Worm (Caenorhabditis elegans) whole organism, midembryonic: ENCODE results near the gene Y105C5A.1269.

Source experiments
- T22C8.4 ChIP-seq: fragments of 200-800 bp; sonication (Bioruptor generic); IDR thresholded peaks from 2 replicates; pipeline ENCODE4 v1.3.6; 2022; ENCODE audit warnings: missing genetic modification characterization, missing compliant biosample characterization
- cog-1 ChIP-seq: sonication (generic microtip); optimal IDR thresholded peaks from 2 replicates; lab custom pipeline; 2016; ENCODE audit warnings: missing genetic modification characterization, missing compliant biosample characterization
- flt-1 ChIP-seq: fragments of 200-800 bp; sonication (Bioruptor generic); IDR thresholded peaks from 2 replicates; pipeline ENCODE4 v1.3.6; 2022; ENCODE audit warnings: missing genetic modification characterization, missing compliant biosample characterization
- klf-2 ChIP-seq: fragments of 200-800 bp; sonication (Bioruptor generic); conservative IDR thresholded peaks from 2 replicates; pipeline ENCODE4 v1.3.6; 2022; ENCODE audit warnings: missing genetic modification reagents, missing genetic modification characterization, missing compliant biosample characterization
- med-1 ChIP-seq: sonication (generic microtip); optimal IDR thresholded peaks from 2 replicates; lab custom pipeline; 2017; ENCODE audit warnings: missing genetic modification characterization, mild to moderate bottlenecking, missing compliant biosample characterization, antibody characterized with exemption, missing genetic modification reagents; ENCODE audit not compliant: insufficient read depth
- ref-1 ChIP-seq: fragments of 200-800 bp; sonication (Bioruptor generic); conservative IDR thresholded peaks from 2 replicates; pipeline ENCODE4 v1.3.6; 2022; ENCODE audit warnings: missing genetic modification reagents, missing genetic modification characterization, missing compliant biosample characterization
- tab-1 ChIP-seq: fragments of 200-800 bp; sonication (Bioruptor generic); IDR thresholded peaks from 2 replicates; pipeline ENCODE4 v1.3.6; 2022; ENCODE audit warnings: missing genetic modification characterization, missing compliant biosample characterization
- ztf-23 ChIP-seq: fragments of 200-800 bp; sonication (Bioruptor generic); IDR thresholded peaks from 2 replicates; pipeline ENCODE4 v1.3.6; 2022; ENCODE audit warnings: missing genetic modification reagents, missing genetic modification characterization, missing compliant biosample characterization
- ztf-29 ChIP-seq: fragments of 200-800 bp; sonication (Bioruptor generic); IDR thresholded peaks from 2 replicates; pipeline ENCODE4 v1.3.6; 2022; ENCODE audit warnings: missing genetic modification reagents, missing genetic modification characterization, missing compliant biosample characterization

Y105C5A.1269 gene

ce11 chrIV:15847096-15847495 is at the start of gene Y105C5A.1269:
Y105C5A.1269 (plus strand) TSS chrIV:15847396.
- TF ChIP-seq cog-1 (tag; lab: Kevin White, UChicago) (no peak), ref-1 (GFP tag; lab: Robert Waterston, UW) (no peak), tab-1 (GFP tag; lab: Robert Waterston, UW) (no peak), ztf-29 (GFP tag; lab: Robert Waterston, UW) (no peak), klf-2 (no peak), med-1 (GFP tag; lab: Kevin White, UChicago) (no peak), ztf-23 (no peak), T22C8.4 (GFP tag; lab: Robert Waterston, UW) (no peak), flt-1 (GFP tag; lab: Robert Waterston, UW) (no peak)

ce11 chrIV:15814044-15814443 is 33.2 kb upstream of the Y105C5A.1269 start:
- no peak for TF ChIP-seq T22C8.4 (GFP tag; lab: Robert Waterston, UW)
- no peak for TF ChIP-seq ztf-29 (GFP tag; lab: Robert Waterston, UW)
- TF ChIP-seq cog-1 (tag; lab: Kevin White, UChicago) = no peak
- no peak for TF ChIP-seq tab-1 (GFP tag; lab: Robert Waterston, UW)
- TF ChIP-seq flt-1 (GFP tag; lab: Robert Waterston, UW) = no peak
- no peak for TF ChIP-seq klf-2
- no peak for TF ChIP-seq ref-1 (GFP tag; lab: Robert Waterston, UW)
- no peak for TF ChIP-seq med-1 (GFP tag; lab: Kevin White, UChicago)
- TF ChIP-seq ztf-23 = no peak

ce11 chrIV:15817490-15817889 is 29.7 kb upstream of the Y105C5A.1269 start:
- TF ChIP-seq tab-1 (GFP tag; lab: Robert Waterston, UW) (no peak), klf-2 (no peak), ztf-29 (GFP tag; lab: Robert Waterston, UW) (no peak)

- no peak for TF ChIP-seq med-1 (GFP tag; lab: Kevin White, UChicago)
- no peak for TF ChIP-seq ref-1 (GFP tag; lab: Robert Waterston, UW)
- no peak for TF ChIP-seq flt-1 (GFP tag; lab: Robert Waterston, UW)
- TF ChIP-seq cog-1 (tag; lab: Kevin White, UChicago) = no peak
Measured at ce11 chrIV:15819759-15820158, 27.4 kb upstream of the Y105C5A.1269 start, which contains the start of gene daf-38. daf-38 (plus strand) TSS chrIV:15820059.

- no peak for TF ChIP-seq ref-1 (GFP tag; lab: Robert Waterston, UW)
- TF ChIP-seq klf-2 = no peak
- no peak for TF ChIP-seq med-1 (GFP tag; lab: Kevin White, UChicago)
- TF ChIP-seq tab-1 (GFP tag; lab: Robert Waterston, UW) = no peak
- TF ChIP-seq flt-1 (GFP tag; lab: Robert Waterston, UW) = no peak
- TF ChIP-seq T22C8.4 (GFP tag; lab: Robert Waterston, UW) = no peak
- no peak for TF ChIP-seq cog-1 (tag; lab: Kevin White, UChicago)
- TF ChIP-seq ztf-23 = no peak
- no peak for TF ChIP-seq ztf-29 (GFP tag; lab: Robert Waterston, UW)
Measured at ce11 chrIV:15844064-15844463, 3.1 kb upstream of the Y105C5A.1269 start.

ce11 chrIV:15846553-15846952 is 643 bp upstream of the Y105C5A.1269 start, which contains the start of gene Y105C5A.1270:
Y105C5A.1270 (minus strand) TSS chrIV:15846653.
- TF ChIP-seq ref-1 (GFP tag; lab: Robert Waterston, UW) (no peak), klf-2 (no peak), cog-1 (tag; lab: Kevin White, UChicago) (no peak), med-1 (GFP tag; lab: Kevin White, UChicago) (no peak), ztf-23 (no peak), flt-1 (GFP tag; lab: Robert Waterston, UW) (no peak), ztf-29 (GFP tag; lab: Robert Waterston, UW) (no peak), T22C8.4 (GFP tag; lab: Robert Waterston, UW) (no peak), tab-1 (GFP tag; lab: Robert Waterston, UW) (no peak)

ce11 chrIV:15849656-15850055 is 2.5 kb downstream of the Y105C5A.1269 start, which contains the start of gene Y105C5A.24:
Y105C5A.24 (plus strand) TSS chrIV:15849875.
- TF ChIP-seq flt-1 (GFP tag; lab: Robert Waterston, UW) = no peak
- TF ChIP-seq ref-1 (GFP tag; lab: Robert Waterston, UW) = no peak
- no peak for TF ChIP-seq tab-1 (GFP tag; lab: Robert Waterston, UW)
- no peak for TF ChIP-seq ztf-23
- no peak for TF ChIP-seq klf-2
- no peak for TF ChIP-seq T22C8.4 (GFP tag; lab: Robert Waterston, UW)
- no peak for TF ChIP-seq cog-1 (tag; lab: Kevin White, UChicago)
- TF ChIP-seq med-1 (GFP tag; lab: Kevin White, UChicago) = no peak
- TF ChIP-seq ztf-29 (GFP tag; lab: Robert Waterston, UW) = no peak

ce11 chrIV:15850647-15851046 is 3.5 kb downstream of the Y105C5A.1269 start:
- TF ChIP-seq T22C8.4 (GFP tag; lab: Robert Waterston, UW) (no peak), ztf-29 (GFP tag; lab: Robert Waterston, UW) (no peak), med-1 (GFP tag; lab: Kevin White, UChicago) (no peak), tab-1 (GFP tag; lab: Robert Waterston, UW) (no peak), ref-1 (GFP tag; lab: Robert Waterston, UW) (no peak), klf-2 (no peak), cog-1 (tag; lab: Kevin White, UChicago) (no peak), ztf-23 (no peak), flt-1 (GFP tag; lab: Robert Waterston, UW) (no peak)

- TF ChIP-seq ztf-23 (no peak), ztf-29 (GFP tag; lab: Robert Waterston, UW) (no peak), T22C8.4 (GFP tag; lab: Robert Waterston, UW) (no peak), cog-1 (tag; lab: Kevin White, UChicago) (no peak), flt-1 (GFP tag; lab: Robert Waterston, UW) (no peak), klf-2 (no peak), ref-1 (GFP tag; lab: Robert Waterston, UW) (no peak), med-1 (GFP tag; lab: Kevin White, UChicago) (no peak), tab-1 (GFP tag; lab: Robert Waterston, UW) (no peak)
Measured at ce11 chrIV:15852875-15853793, 5.9 kb downstream of the Y105C5A.1269 start.
